Worm (Caenorhabditis elegans): ENCODE data around the gene C30A5.10.

DNA sequence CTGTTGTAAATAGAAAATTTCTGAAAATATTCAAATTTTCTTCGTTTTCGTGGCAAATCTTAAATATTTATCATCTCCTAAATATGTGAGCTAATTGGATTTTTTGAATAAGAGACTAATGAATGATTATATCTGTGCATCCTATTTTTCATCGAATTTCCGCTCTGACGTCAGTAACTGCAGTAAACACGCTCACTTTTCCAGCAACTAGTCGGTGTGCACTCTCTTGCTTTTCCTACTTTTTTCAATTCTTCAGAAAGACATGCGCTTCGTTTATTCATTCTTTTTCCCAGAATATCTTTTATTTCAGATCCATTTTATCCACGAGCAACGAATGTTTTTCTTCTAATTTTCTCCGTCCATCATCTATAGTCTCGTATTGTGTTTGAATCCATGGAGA, 19.8 kb upstream of the C30A5.10 start:
- TF ChIP-seq ahr-1 (tag; optimal IDR thresholded peaks at IDR 0.05): no peak
- no peak for TF ChIP-seq tbx-2 (tag; optimal IDR thresholded peaks at IDR 0.05)
- TF ChIP-seq C38D4.7 (GFP tag; optimal IDR thresholded peaks at IDR 0.05): no peak
- TF ChIP-seq zip-5 (tag; optimal IDR thresholded peaks at IDR 0.05): no peak
- TF ChIP-seq ceh-2 (tag; optimal IDR thresholded peaks at IDR 0.05): no peak
- no peak for TF ChIP-seq pha-2 (tag; optimal IDR thresholded peaks at IDR 0.05)
- no peak for TF ChIP-seq pat-9 (tag; optimal IDR thresholded peaks at IDR 0.05)
- no peak for TF ChIP-seq C08G9.2 (tag; optimal IDR thresholded peaks at IDR 0.05)
- no peak for TF ChIP-seq nhr-11 (tag; optimal IDR thresholded peaks at IDR 0.05)
